Fruit fly (Drosophila melanogaster) whole organism, embryonic: ENCODE measurements around the gene Tango2.

Source experiments
- Bteb2 ChIP-seq: fragments of 200-800 bp; sonication (Bioruptor generic); optimal IDR thresholded peaks from 2 replicates; lab custom pipeline; 2016; ENCODE audit warnings: missing biosample characterization, missing genetic modification characterization
- C15 ChIP-seq: fragments of 200-800 bp; sonication (Bioruptor generic); IDR thresholded peaks from 3 replicates; pipeline ENCODE4 v1.3.6; 2022; ENCODE audit warnings: missing biosample characterization, missing genetic modification characterization
- CG1024 ChIP-seq: fragments of 200-800 bp; sonication (Bioruptor generic); IDR thresholded peaks from 2 replicates; pipeline ENCODE4 v1.3.6; 2022; ENCODE audit warnings: missing biosample characterization, missing genetic modification characterization
- CG10654 ChIP-seq: fragments of 200-800 bp; sonication (Bioruptor generic); optimal IDR thresholded peaks from 2 replicates; lab custom pipeline; 2016; ENCODE audit warnings: missing biosample characterization, missing genetic modification characterization
- CG10979 ChIP-seq: fragments of 200-800 bp; sonication (Bioruptor generic); optimal IDR thresholded peaks from 2 replicates; lab custom pipeline; 2018; ENCODE audit warnings: missing biosample characterization, mild to moderate bottlenecking, missing genetic modification characterization, moderate library complexity
- CG11560 ChIP-seq: fragments of 200-800 bp; sonication (Bioruptor generic); IDR thresholded peaks from 3 replicates; pipeline ENCODE4 v1.3.6; 2022; ENCODE audit warnings: missing biosample characterization, missing genetic modification characterization
- CG12236 ChIP-seq: fragments of 200-800 bp; sonication (Bioruptor generic); optimal IDR thresholded peaks from 2 replicates; lab custom pipeline; 2016; ENCODE audit warnings: missing biosample characterization, missing genetic modification characterization
- CG15073 ChIP-seq: fragments of 200-800 bp; sonication (Bioruptor generic); optimal IDR thresholded peaks from 2 replicates; lab custom pipeline; 2016; ENCODE audit warnings: missing biosample characterization, missing genetic modification characterization
- CG17612 ChIP-seq: fragments of 200-800 bp; sonication (Bioruptor generic); IDR thresholded peaks from 2 replicates; pipeline ENCODE4 v1.3.6; 2022; ENCODE audit warnings: missing biosample characterization, missing genetic modification characterization
- CG2202 ChIP-seq: fragments of 200-800 bp; sonication (Bioruptor generic); optimal IDR thresholded peaks from 2 replicates; lab custom pipeline; 2018; ENCODE audit warnings: missing biosample characterization, mild to moderate bottlenecking, missing genetic modification characterization
- CG2712 ChIP-seq: fragments of 200-800 bp; optimal IDR thresholded peaks from 3 replicates; lab custom pipeline; 2019; ENCODE audit warnings: missing biosample characterization, mild to moderate bottlenecking, missing genetic modification characterization, moderate library complexity
- CG32532 ChIP-seq: fragments of 200-800 bp; sonication (Bioruptor generic); IDR thresholded peaks from 2 replicates; pipeline ENCODE4 v1.3.6; 2022; ENCODE audit warnings: missing biosample characterization, missing genetic modification characterization
- CG4282 ChIP-seq: fragments of 200-800 bp; sonication (Bioruptor generic); optimal IDR thresholded peaks from 2 replicates; lab custom pipeline; 2016; ENCODE audit warnings: missing biosample characterization, missing genetic modification characterization
- CG5953 ChIP-seq: fragments of 200-800 bp; sonication (Bioruptor generic); IDR thresholded peaks from 2 replicates; pipeline ENCODE4 v1.3.6; 2022; ENCODE audit warnings: missing biosample characterization, missing genetic modification characterization
- CG6765 ChIP-seq: fragments of 200-800 bp; sonication (Bioruptor generic); optimal IDR thresholded peaks from 3 replicates; lab custom pipeline; 2017; ENCODE audit warnings: missing biosample characterization, mild to moderate bottlenecking, missing genetic modification characterization
- CG7963 ChIP-seq: fragments of 200-800 bp; sonication (Bioruptor generic); IDR thresholded peaks from 3 replicates; pipeline ENCODE4 v1.3.6; 2022; ENCODE audit warnings: missing biosample characterization, missing genetic modification characterization; ENCODE audit not compliant: partially characterized antibody
- CG8089 ChIP-seq: fragments of 200-800 bp; sonication (Bioruptor generic); optimal IDR thresholded peaks from 3 replicates; lab custom pipeline; 2016; ENCODE audit warnings: missing biosample characterization, missing genetic modification characterization
- CG8281 ChIP-seq: fragments of 200-800 bp; sonication (Bioruptor generic); optimal IDR thresholded peaks from 2 replicates; lab custom pipeline; 2018; ENCODE audit warnings: missing biosample characterization, mild to moderate bottlenecking, missing genetic modification characterization, moderate library complexity
- CG8924 ChIP-seq: fragments of 200-800 bp; optimal IDR thresholded peaks from 3 replicates; lab custom pipeline; 2019; ENCODE audit warnings: missing biosample characterization, mild to moderate bottlenecking, missing genetic modification characterization, moderate library complexity
- CG9609 ChIP-seq: fragments of 200-800 bp; sonication (Bioruptor generic); optimal IDR thresholded peaks from 3 replicates; lab custom pipeline; 2016; ENCODE audit warnings: missing biosample characterization, missing genetic modification characterization
- CHES-1-like ChIP-seq: fragments of 200-800 bp; sonication (Bioruptor generic); optimal IDR thresholded peaks from 2 replicates; lab custom pipeline; 2016; ENCODE audit warnings: missing biosample characterization, missing genetic modification characterization
- Dip2 ChIP-seq: fragments of 200-800 bp; sonication (Bioruptor generic); IDR thresholded peaks from 2 replicates; pipeline ENCODE4 v1.3.6; 2022; ENCODE audit warnings: missing biosample characterization, missing genetic modification characterization
- Drgx ChIP-seq: fragments of 200-800 bp; sonication (Bioruptor generic); IDR thresholded peaks from 2 replicates; pipeline ENCODE4 v1.3.6; 2022; ENCODE audit warnings: missing biosample characterization, missing genetic modification characterization
- Eip74EF ChIP-seq, 2 experiments: fragments of 200-800 bp in 1 of 2; fragments of >200 bp in 1 of 2; sonication (Bioruptor generic) in 1 of 2; optimal IDR thresholded peaks; 2 replicates each; lab custom pipeline; 2017 to 2019; ENCODE audit warnings: missing biosample characterization in 2 of 2, missing genetic modification characterization in 2 of 2, mild to moderate bottlenecking in 1 of 2, moderate library complexity in 1 of 2
- HLH3B ChIP-seq: fragments of 200-800 bp; sonication (Bioruptor generic); IDR thresholded peaks from 2 replicates; pipeline ENCODE4 v1.3.6; 2022; ENCODE audit warnings: missing biosample characterization, missing genetic modification characterization
- Hr39 ChIP-seq: fragments of >200 bp; optimal IDR thresholded peaks from 2 replicates; lab custom pipeline; 2017
- Mad ChIP-seq: fragments of 200-800 bp; sonication (Bioruptor generic); optimal IDR thresholded peaks from 2 replicates; lab custom pipeline; 2016; ENCODE audit warnings: missing biosample characterization, missing genetic modification characterization
- Meics ChIP-seq: fragments of 200-800 bp; sonication (Bioruptor generic); optimal IDR thresholded peaks from 2 replicates; lab custom pipeline; 2017; ENCODE audit warnings: missing biosample characterization, mild to moderate bottlenecking, missing genetic modification characterization
- NFAT ChIP-seq: fragments of 200-800 bp; sonication (Bioruptor generic); IDR thresholded peaks from 2 replicates; pipeline ENCODE4 v1.3.6; 2022; ENCODE audit warnings: missing biosample characterization, missing genetic modification characterization
- NK7.1 ChIP-seq: fragments of 200-800 bp; sonication (Bioruptor generic); optimal IDR thresholded peaks from 3 replicates; lab custom pipeline; 2016; ENCODE audit warnings: missing biosample characterization, missing genetic modification characterization
- Ravus ChIP-seq: fragments of 200-800 bp; sonication (Bioruptor generic); IDR thresholded peaks from 2 replicates; pipeline ENCODE4 v1.3.6; 2022; ENCODE audit warnings: missing biosample characterization, missing genetic modification characterization
- ap ChIP-seq: fragments of 200-800 bp; sonication (Bioruptor generic); IDR thresholded peaks from 2 replicates; pipeline ENCODE4 v1.3.6; 2022; ENCODE audit warnings: missing biosample characterization, missing genetic modification characterization
- ash1 ChIP-seq: fragments of 200-800 bp; sonication (Bioruptor generic); optimal IDR thresholded peaks from 2 replicates; lab custom pipeline; 2018; ENCODE audit warnings: missing biosample characterization, mild to moderate bottlenecking, missing genetic modification characterization
- cad ChIP-seq: fragments of >200 bp; optimal IDR thresholded peaks from 2 replicates; lab custom pipeline; 2017; ENCODE audit warnings: missing biosample characterization, missing genetic modification characterization
- dm ChIP-seq: fragments of 200-800 bp; sonication (Bioruptor generic); optimal IDR thresholded peaks from 3 replicates; lab custom pipeline; 2016; ENCODE audit warnings: missing biosample characterization, missing genetic modification characterization
- emc ChIP-seq: fragments of 200-800 bp; sonication (Bioruptor generic); optimal IDR thresholded peaks from 2 replicates; lab custom pipeline; 2016; ENCODE audit warnings: missing biosample characterization, missing genetic modification characterization
- eve ChIP-seq, 2 experiments: fragments of >200 bp; optimal IDR thresholded peaks; 2 replicates each; lab custom pipeline; 2017; ENCODE audit warnings: missing biosample characterization in 2 of 2, missing genetic modification characterization in 2 of 2
- eyg ChIP-seq: fragments of 200-800 bp; sonication (Bioruptor generic); optimal IDR thresholded peaks from 3 replicates; lab custom pipeline; 2016; ENCODE audit warnings: missing biosample characterization, missing genetic modification characterization
- grau ChIP-seq: fragments of 200-800 bp; optimal IDR thresholded peaks from 3 replicates; lab custom pipeline; 2019; ENCODE audit warnings: missing biosample characterization, mild to moderate bottlenecking, missing genetic modification characterization, moderate library complexity
- jigr1 ChIP-seq: fragments of 200-800 bp; sonication (Bioruptor generic); IDR thresholded peaks from 3 replicates; pipeline ENCODE4 v1.3.6; 2022; ENCODE audit warnings: missing biosample characterization, missing genetic modification characterization
- ken ChIP-seq: fragments of 200-800 bp; sonication (Bioruptor generic); IDR thresholded peaks from 3 replicates; pipeline ENCODE4 v1.3.6; 2022; ENCODE audit warnings: missing biosample characterization, missing genetic modification characterization
- kni ChIP-seq: fragments of 200-800 bp; sonication (Bioruptor generic); optimal IDR thresholded peaks from 3 replicates; lab custom pipeline; 2017; ENCODE audit warnings: mild to moderate bottlenecking, missing biosample characterization, missing genetic modification reagents, missing genetic modification characterization
- lov ChIP-seq, 2 experiments: fragments of 200-800 bp in 1 of 2; fragments of >200 bp in 1 of 2; sonication (Bioruptor generic) in 1 of 2; IDR thresholded peaks in 1 of 2; optimal IDR thresholded peaks in 1 of 2; 2 replicates in 1 of 2; 3 replicates in 1 of 2; pipeline versions ENCODE4 v1.3.6 to Lab custom; 2017 to 2022; ENCODE audit warnings: missing biosample characterization in 1 of 2, missing genetic modification characterization in 1 of 2
- onecut ChIP-seq: fragments of 200-800 bp; sonication (Bioruptor generic); IDR thresholded peaks from 2 replicates; pipeline ENCODE4 v1.3.6; 2022; ENCODE audit warnings: missing biosample characterization, missing genetic modification characterization
- pho ChIP-seq: fragments of 200-800 bp; sonication (Bioruptor generic); optimal IDR thresholded peaks from 2 replicates; lab custom pipeline; 2016; ENCODE audit warnings: missing biosample characterization, missing genetic modification characterization
- ranshi ChIP-seq: fragments of 200-800 bp; sonication (Bioruptor generic); IDR thresholded peaks from 2 replicates; pipeline ENCODE4 v1.3.6; 2022; ENCODE audit warnings: missing biosample characterization, missing genetic modification characterization
- sim ChIP-seq: fragments of 200-800 bp; sonication (Bioruptor generic); IDR thresholded peaks from 2 replicates; pipeline ENCODE4 v1.3.6; 2022; ENCODE audit warnings: missing biosample characterization, missing genetic modification characterization
- slbo ChIP-seq: fragments of 200-800 bp; sonication (Bioruptor generic); IDR thresholded peaks from 2 replicates; pipeline ENCODE4 v1.3.6; 2022; ENCODE audit warnings: missing biosample characterization, missing genetic modification characterization
- tna ChIP-seq: fragments of 200-800 bp; sonication (Bioruptor generic); IDR thresholded peaks from 2 replicates; pipeline ENCODE4 v1.3.6; 2022; ENCODE audit warnings: missing biosample characterization, missing genetic modification characterization; ENCODE audit not compliant: partially characterized antibody
- unc-4 ChIP-seq: fragments of 200-800 bp; sonication (Bioruptor generic); IDR thresholded peaks from 2 replicates; pipeline ENCODE4 v1.3.6; 2022; ENCODE audit warnings: missing biosample characterization, missing genetic modification characterization; ENCODE audit not compliant: partially characterized antibody
- vfl ChIP-seq: fragments of 200-800 bp; sonication (Bioruptor generic); optimal IDR thresholded peaks from 2 replicates; lab custom pipeline; 2016; ENCODE audit warnings: missing biosample characterization, missing genetic modification characterization

Gene Tango2

DNA sequence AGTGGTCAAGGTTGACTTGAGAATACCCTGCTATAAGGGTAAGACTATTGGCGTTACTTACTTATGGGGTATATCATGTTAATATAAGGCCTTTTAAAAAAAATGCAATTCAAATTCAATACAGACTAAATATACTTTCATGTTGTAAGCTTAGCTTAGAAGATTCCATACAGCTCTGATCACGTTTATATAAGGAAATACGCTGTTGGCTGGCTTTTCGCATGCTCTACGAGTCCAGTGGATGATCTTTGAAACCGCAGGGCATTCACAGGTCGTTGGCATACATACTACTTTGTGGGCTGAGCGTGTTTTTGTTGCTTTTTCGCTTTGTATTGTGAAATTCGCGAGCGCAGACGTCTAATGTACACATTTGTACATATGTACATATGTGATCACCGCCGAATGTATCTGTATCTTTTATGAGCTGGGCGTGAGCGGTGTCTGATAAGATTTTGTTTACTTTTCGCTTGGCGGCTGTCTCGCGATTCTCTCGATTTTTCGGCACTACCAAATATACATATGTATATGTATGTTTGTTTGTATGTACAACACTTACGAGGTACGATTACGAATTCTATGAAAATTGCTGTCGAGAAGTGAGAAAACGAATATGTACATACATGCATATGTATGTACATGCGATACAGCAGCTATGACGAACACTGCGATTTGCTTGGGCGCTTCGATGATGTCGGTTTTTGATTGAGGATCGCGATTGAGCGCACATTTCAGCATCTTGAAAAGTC is 17.6 kb downstream of the Tango2 start (continued):
- TF ChIP-seq CG8281 (tag; lab: Kevin White, UChicago) = no peak
- peak; percentile 61 for TF ChIP-seq slbo
- no peak for TF ChIP-seq eyg
- TF ChIP-seq NFAT (GFP tag; lab: Robert Waterston, UW) = peak; percentile 75
- no peak for TF ChIP-seq Hr39
- no peak for TF ChIP-seq CG17612 (GFP tag; lab: Robert Waterston, UW)
- TF ChIP-seq lov (optimal IDR thresholded peaks at IDR 0.05; lab: Kevin White, UChicago) = no peak
- TF ChIP-seq lov (GFP tag; IDR thresholded peaks at IDR 0.05; lab: Robert Waterston, UW) = no peak
- no peak for TF ChIP-seq ap (GFP tag; lab: Robert Waterston, UW)
- no peak for TF ChIP-seq ken (GFP tag; lab: Robert Waterston, UW)
- no peak for TF ChIP-seq CG2202 (tag; lab: Kevin White, UChicago)
- TF ChIP-seq dm (GFP tag; lab: Kevin White, UChicago) = peak; percentile 4
- peak; percentile 19 for TF ChIP-seq Bteb2 (GFP tag; lab: Kevin White, UChicago)
- TF ChIP-seq sim (GFP tag; lab: Robert Waterston, UW) = no peak
- peak; percentile 27; the same call in 1 of the 2 replicates for TF ChIP-seq HLH3B (GFP tag; lab: Robert Waterston, UW)
- TF ChIP-seq CG2712 (tag; lab: Kevin White, UChicago) = peak; percentile 3
- TF ChIP-seq CG8924 (tag; lab: Kevin White, UChicago) = peak; percentile 6
- peak; percentile 57 for TF ChIP-seq kni
- no peak for TF ChIP-seq vfl (GFP tag; lab: Kevin White, UChicago)
- TF ChIP-seq Meics (GFP tag; lab: Kevin White, UChicago) = peak; percentile 65
- no peak for TF ChIP-seq unc-4 (GFP tag; lab: Robert Waterston, UW)
- no peak for TF ChIP-seq tna (GFP tag; lab: Robert Waterston, UW)
- no peak for TF ChIP-seq Mad (GFP tag; lab: Kevin White, UChicago)
- TF ChIP-seq CG6765 (GFP tag; lab: Kevin White, UChicago) = peak; percentile 65
- TF ChIP-seq CG9609 (GFP tag; lab: Kevin White, UChicago) = peak; percentile 14
- TF ChIP-seq Ravus (GFP tag; lab: Robert Waterston, UW) = no peak
- no peak for TF ChIP-seq CG12236 (GFP tag; lab: Kevin White, UChicago)
- no peak for TF ChIP-seq C15 (GFP tag; lab: Robert Waterston, UW)
- TF ChIP-seq jigr1 = no peak
- TF ChIP-seq ash1 = peak; percentile 53
- TF ChIP-seq CG4282 (GFP tag; lab: Kevin White, UChicago) = no peak
- TF ChIP-seq CG5953 (GFP tag; lab: Robert Waterston, UW) = no peak
- no peak for TF ChIP-seq NK7.1
- no peak for TF ChIP-seq emc (GFP tag; lab: Kevin White, UChicago)
- no peak for TF ChIP-seq eve (GFP tag; optimal IDR thresholded peaks at IDR 0.05; lab: Kevin White, UChicago)
- no peak for TF ChIP-seq CG11560 (tag; lab: Robert Waterston, UW)
- no peak for TF ChIP-seq CG10979 (tag; lab: Kevin White, UChicago)
- no peak for TF ChIP-seq CG10654
- TF ChIP-seq CG8089 (GFP tag; lab: Kevin White, UChicago) = no peak
- TF ChIP-seq CHES-1-like (GFP tag; lab: Kevin White, UChicago) = peak; percentile 69
- TF ChIP-seq Eip74EF (GFP tag; optimal IDR thresholded peaks at IDR 0.05; lab: Kevin White, UChicago) = peak in 1 of 2 experiments; percentile 20
- peak; percentile 46 for TF ChIP-seq CG32532 (GFP tag; lab: Robert Waterston, UW)
- TF ChIP-seq CG1024 (GFP tag; lab: Robert Waterston, UW) = no peak; the same call in 1 of the 2 replicates
- TF ChIP-seq onecut (GFP tag; lab: Robert Waterston, UW) = peak; percentile 39; the same call in 1 of the 2 replicates
- TF ChIP-seq cad = no peak
- no peak for TF ChIP-seq CG15073 (GFP tag; lab: Kevin White, UChicago)
- TF ChIP-seq CG7963 = no peak
- no peak for TF ChIP-seq Dip2
- TF ChIP-seq Drgx (GFP tag; lab: Robert Waterston, UW) = 0 out of 2 replicates have a peak, but pooled peaks have one; percentile 17
- peak; percentile 18; the same call in 1 of the 2 replicates for TF ChIP-seq ranshi (GFP tag; lab: Robert Waterston, UW)
- peak; percentile 54 for TF ChIP-seq grau (tag; lab: Kevin White, UChicago)
- TF ChIP-seq pho = peak; percentile 65
